Fruit fly (Drosophila melanogaster) whole organism, embryonic: ENCODE results near the gene CG7564.

Experiments used
- CG12071 ChIP-seq: fragments of 200-800 bp; sonication (Bioruptor generic); optimal IDR thresholded peaks from 3 replicates; lab custom pipeline; 2018; ENCODE audit warnings: missing biosample characterization, mild to moderate bottlenecking, missing genetic modification characterization
- CG15479 ChIP-seq: fragments of 200-800 bp; sonication (Bioruptor generic); optimal IDR thresholded peaks from 3 replicates; lab custom pipeline; 2019; ENCODE audit warnings: missing biosample characterization, mild to moderate bottlenecking, missing genetic modification characterization, moderate library complexity
- CG17328 ChIP-seq: fragments of 200-800 bp; sonication (Bioruptor generic); IDR thresholded peaks from 2 replicates; pipeline ENCODE4 v1.3.6; 2022; ENCODE audit warnings: missing biosample characterization, missing genetic modification characterization
- CG3065 ChIP-seq: fragments of 200-800 bp; sonication (Bioruptor generic); optimal IDR thresholded peaks from 2 replicates; lab custom pipeline; 2016; ENCODE audit warnings: missing biosample characterization, missing genetic modification characterization
- CG34422 ChIP-seq: fragments of 200-800 bp; sonication (Bioruptor generic); IDR thresholded peaks from 3 replicates; pipeline ENCODE4 v1.3.6; 2022; ENCODE audit warnings: missing biosample characterization, missing genetic modification characterization
- CG4707 ChIP-seq: fragments of 200-800 bp; sonication (Bioruptor generic); optimal IDR thresholded peaks from 2 replicates; lab custom pipeline; 2018; ENCODE audit warnings: missing biosample characterization, mild to moderate bottlenecking, missing genetic modification characterization, moderate library complexity
- Doc2 ChIP-seq: fragments of 200-800 bp; sonication (Bioruptor generic); IDR thresholded peaks from 2 replicates; pipeline ENCODE4 v1.3.6; 2022; ENCODE audit warnings: missing biosample characterization, missing genetic modification characterization
- MTF-1 ChIP-seq: fragments of 200-800 bp; sonication (Bioruptor generic); optimal IDR thresholded peaks from 2 replicates; lab custom pipeline; 2018; ENCODE audit warnings: missing biosample characterization, mild to moderate bottlenecking, missing genetic modification characterization, borderline replicate concordance
- Stat92E ChIP-seq, 3 experiments: fragments of >200 bp in 2 of 3; fragments of 200-800 bp in 1 of 3; sonication (Bioruptor generic) in 1 of 3; optimal IDR thresholded peaks; 2 replicates each; lab custom pipeline; 2017 to 2019; ENCODE audit warnings: missing biosample characterization in 3 of 3, missing genetic modification characterization in 3 of 3, mild to moderate bottlenecking in 1 of 3, moderate library complexity in 1 of 3
- hth ChIP-seq: fragments of >200 bp; optimal IDR thresholded peaks from 2 replicates; lab custom pipeline; 2017; ENCODE audit warnings: inconsistent platforms
- psq ChIP-seq: fragments of 200-800 bp; sonication (Bioruptor generic); optimal IDR thresholded peaks from 2 replicates; lab custom pipeline; 2017; ENCODE audit warnings: missing biosample characterization, missing genetic modification characterization
- pzg ChIP-seq: fragments of 200-800 bp; sonication (Bioruptor generic); optimal IDR thresholded peaks from 3 replicates; lab custom pipeline; 2018; ENCODE audit warnings: missing biosample characterization, mild to moderate bottlenecking, missing genetic modification characterization, moderate library complexity
- usp ChIP-seq: fragments of >200 bp; optimal IDR thresholded peaks from 2 replicates; lab custom pipeline; 2017; ENCODE audit warnings: missing biosample characterization, missing genetic modification characterization

- TF ChIP-seq CG3065 (GFP tag; lab: Kevin White, UChicago) (no peak), CG4707 (GFP tag; lab: Kevin White, UChicago) (no peak), CG34422 (GFP tag; lab: Robert Waterston, UW) (no peak), Stat92E (GFP tag; optimal IDR thresholded peaks at IDR 0.05; lab: Kevin White, UChicago) (no peak), psq (GFP tag; lab: Kevin White, UChicago) (no peak), CG17328 (GFP tag; lab: Robert Waterston, UW) (no peak), CG15479 (no peak), MTF-1 (no peak), pzg (GFP tag; lab: Kevin White, UChicago) (no peak), CG12071 (GFP tag; lab: Kevin White, UChicago) (no peak), hth (lab: Kevin White, UChicago) (no peak), Doc2 (no peak), usp (no peak)
Observed at dm6 chr3L:17493256-17493655, 20.8 kb upstream of the CG7564 start.
